Fruit fly (Drosophila melanogaster) whole organism, embryonic: ENCODE measurements around the gene Pgd.

Source experiments
- Antp ChIP-seq: fragments of 200-800 bp; sonication (Bioruptor generic); optimal IDR thresholded peaks from 3 replicates; lab custom pipeline; 2016; ENCODE audit warnings: missing biosample characterization, missing genetic modification characterization
- Awh ChIP-seq: fragments of 200-800 bp; sonication (Bioruptor generic); IDR thresholded peaks from 2 replicates; pipeline ENCODE4, ENCODE4 v1.3.6; 2022; ENCODE audit warnings: missing biosample characterization, missing genetic modification characterization
- Bteb2 ChIP-seq: fragments of 200-800 bp; sonication (Bioruptor generic); optimal IDR thresholded peaks from 2 replicates; lab custom pipeline; 2016; ENCODE audit warnings: missing biosample characterization, missing genetic modification characterization
- CG10267 ChIP-seq: fragments of 200-800 bp; sonication (Bioruptor generic); optimal IDR thresholded peaks from 2 replicates; lab custom pipeline; 2018; ENCODE audit warnings: missing biosample characterization, mild to moderate bottlenecking, missing genetic modification characterization, moderate library complexity
- CG11696 ChIP-seq: fragments of 200-800 bp; sonication (Bioruptor generic); IDR thresholded peaks from 2 replicates; pipeline ENCODE4 v1.3.6; 2022; ENCODE audit warnings: missing biosample characterization, missing genetic modification characterization
- CG12299 ChIP-seq: fragments of 200-800 bp; sonication (Bioruptor generic); optimal IDR thresholded peaks from 2 replicates; lab custom pipeline; 2018; ENCODE audit warnings: missing biosample characterization, mild to moderate bottlenecking, missing genetic modification characterization
- CG12744 ChIP-seq: fragments of 200-800 bp; sonication (Bioruptor generic); optimal IDR thresholded peaks from 2 replicates; lab custom pipeline; 2016; ENCODE audit warnings: missing biosample characterization, missing genetic modification characterization
- CG13894 ChIP-seq: fragments of 200-800 bp; sonication (Bioruptor generic); optimal IDR thresholded peaks from 3 replicates; lab custom pipeline; 2018; ENCODE audit warnings: missing biosample characterization, mild to moderate bottlenecking, missing genetic modification characterization, moderate library complexity
- CG14710 ChIP-seq: fragments of 200-800 bp; sonication (Bioruptor generic); optimal IDR thresholded peaks from 3 replicates; lab custom pipeline; 2019; ENCODE audit warnings: missing biosample characterization, mild to moderate bottlenecking, missing genetic modification characterization, moderate library complexity
- CG18599 ChIP-seq: fragments of 200-800 bp; sonication (Bioruptor generic); optimal IDR thresholded peaks from 3 replicates; lab custom pipeline; 2017; ENCODE audit warnings: missing biosample characterization, missing genetic modification characterization, mild to moderate bottlenecking, moderate library complexity, missing genetic modification reagents
- CG2889 ChIP-seq: fragments of 200-800 bp; sonication (Bioruptor generic); IDR thresholded peaks from 3 replicates; pipeline ENCODE4 v1.3.6; 2022; ENCODE audit warnings: missing biosample characterization, missing genetic modification characterization
- CG30403 ChIP-seq: fragments of 200-800 bp; sonication (Bioruptor generic); optimal IDR thresholded peaks from 3 replicates; lab custom pipeline; 2016; ENCODE audit warnings: missing biosample characterization, missing genetic modification characterization
- CG3163 ChIP-seq: fragments of 200-800 bp; sonication (Bioruptor generic); optimal IDR thresholded peaks from 3 replicates; lab custom pipeline; 2016; ENCODE audit warnings: missing biosample characterization, missing genetic modification characterization
- CG3995 ChIP-seq: fragments of 200-800 bp; sonication (Bioruptor generic); optimal IDR thresholded peaks from 3 replicates; lab custom pipeline; 2016; ENCODE audit warnings: missing biosample characterization, missing genetic modification characterization
- CG6654 ChIP-seq: fragments of 200-800 bp; sonication (Bioruptor generic); optimal IDR thresholded peaks from 2 replicates; lab custom pipeline; 2017; ENCODE audit warnings: missing biosample characterization, mild to moderate bottlenecking, missing genetic modification characterization
- CG7372 ChIP-seq: fragments of 200-800 bp; sonication (Bioruptor generic); IDR thresholded peaks from 2 replicates; pipeline ENCODE4 v1.3.6; 2022; ENCODE audit warnings: missing biosample characterization, missing genetic modification characterization
- CG7556 ChIP-seq: fragments of 200-800 bp; sonication (Bioruptor generic); optimal IDR thresholded peaks from 2 replicates; lab custom pipeline; 2017; ENCODE audit warnings: missing biosample characterization, mild to moderate bottlenecking, missing genetic modification characterization
- CG8388 ChIP-seq: fragments of 200-800 bp; sonication (Bioruptor generic); optimal IDR thresholded peaks from 2 replicates; lab custom pipeline; 2019; ENCODE audit warnings: missing biosample characterization, mild to moderate bottlenecking, missing genetic modification characterization, moderate library complexity
- CG9817 ChIP-seq: fragments of 200-800 bp; sonication (Bioruptor generic); optimal IDR thresholded peaks from 2 replicates; lab custom pipeline; 2018; ENCODE audit warnings: missing biosample characterization, mild to moderate bottlenecking, missing genetic modification characterization, moderate library complexity
- Deaf1 ChIP-seq: fragments of 200-800 bp; optimal IDR thresholded peaks from 3 replicates; lab custom pipeline; 2019; ENCODE audit warnings: missing biosample characterization, mild to moderate bottlenecking, missing genetic modification characterization, moderate library complexity
- Dip2 ChIP-seq: fragments of 200-800 bp; sonication (Bioruptor generic); IDR thresholded peaks from 2 replicates; pipeline ENCODE4 v1.3.6; 2022; ENCODE audit warnings: missing biosample characterization, missing genetic modification characterization
- Drgx ChIP-seq: fragments of 200-800 bp; sonication (Bioruptor generic); IDR thresholded peaks from 2 replicates; pipeline ENCODE4 v1.3.6; 2022; ENCODE audit warnings: missing biosample characterization, missing genetic modification characterization
- HLH3B ChIP-seq: fragments of 200-800 bp; sonication (Bioruptor generic); IDR thresholded peaks from 2 replicates; pipeline ENCODE4 v1.3.6; 2022; ENCODE audit warnings: missing biosample characterization, missing genetic modification characterization
- Hey ChIP-seq: fragments of 200-800 bp; sonication (Bioruptor generic); optimal IDR thresholded peaks from 3 replicates; lab custom pipeline; 2018; ENCODE audit warnings: missing biosample characterization, mild to moderate bottlenecking, missing genetic modification characterization
- Jarid2 ChIP-seq: fragments of 200-800 bp; sonication (Bioruptor generic); optimal IDR thresholded peaks from 3 replicates; lab custom pipeline; 2017; ENCODE audit warnings: mild to moderate bottlenecking, missing biosample characterization, missing genetic modification reagents, missing genetic modification characterization
- Meics ChIP-seq: fragments of 200-800 bp; sonication (Bioruptor generic); optimal IDR thresholded peaks from 2 replicates; lab custom pipeline; 2017; ENCODE audit warnings: missing biosample characterization, mild to moderate bottlenecking, missing genetic modification characterization
- NC2β ChIP-seq: fragments of 200-800 bp; sonication (Bioruptor generic); optimal IDR thresholded peaks from 2 replicates; lab custom pipeline; 2016; ENCODE audit warnings: missing biosample characterization, missing genetic modification characterization
- Nf-YC ChIP-seq: fragments of 200-800 bp; optimal IDR thresholded peaks from 3 replicates; lab custom pipeline; 2019; ENCODE audit warnings: missing biosample characterization, mild to moderate bottlenecking, missing genetic modification characterization, moderate library complexity
- Sox100B ChIP-seq: fragments of 200-800 bp; sonication (Bioruptor generic); optimal IDR thresholded peaks from 3 replicates; lab custom pipeline; 2018; ENCODE audit warnings: missing biosample characterization, mild to moderate bottlenecking, missing genetic modification characterization
- Xbp1 ChIP-seq: fragments of 200-800 bp; sonication (Bioruptor generic); optimal IDR thresholded peaks from 3 replicates; lab custom pipeline; 2016; ENCODE audit warnings: missing biosample characterization, mild to moderate bottlenecking, missing genetic modification characterization
- Xrp1 ChIP-seq: fragments of 200-800 bp; sonication (Bioruptor generic); IDR thresholded peaks from 2 replicates; pipeline ENCODE4 v1.3.6; 2022; ENCODE audit warnings: missing biosample characterization, missing genetic modification characterization
- abd-A ChIP-seq: fragments of 200-800 bp; sonication (Bioruptor generic); optimal IDR thresholded peaks from 3 replicates; lab custom pipeline; 2019; ENCODE audit warnings: missing biosample characterization, mild to moderate bottlenecking, missing genetic modification characterization, moderate library complexity
- ase ChIP-seq: fragments of 200-800 bp; sonication (Bioruptor generic); IDR thresholded peaks from 3 replicates; pipeline ENCODE4 v1.3.6; 2022; ENCODE audit warnings: missing biosample characterization, missing genetic modification characterization
- btn ChIP-seq: fragments of 200-800 bp; sonication (Bioruptor generic); optimal IDR thresholded peaks from 2 replicates; lab custom pipeline; 2016; ENCODE audit warnings: missing biosample characterization, missing genetic modification characterization
- cg ChIP-seq: fragments of 200-800 bp; sonication (Bioruptor generic); optimal IDR thresholded peaks from 3 replicates; lab custom pipeline; 2019; ENCODE audit warnings: missing biosample characterization, mild to moderate bottlenecking, missing genetic modification characterization, moderate library complexity
- crc ChIP-seq: fragments of 200-800 bp; sonication (Bioruptor generic); optimal IDR thresholded peaks from 2 replicates; lab custom pipeline; 2016; ENCODE audit warnings: missing biosample characterization, missing genetic modification characterization
- crp ChIP-seq, 2 experiments: fragments of 200-800 bp; sonication (Bioruptor generic); optimal IDR thresholded peaks; 2 replicates in 1 of 2; 3 replicates in 1 of 2; lab custom pipeline; 2017; ENCODE audit warnings: missing biosample characterization in 2 of 2, missing genetic modification characterization in 2 of 2, mild to moderate bottlenecking in 1 of 2, moderate library complexity in 1 of 2
- ems ChIP-seq: fragments of 200-800 bp; sonication (Bioruptor generic); optimal IDR thresholded peaks from 3 replicates; lab custom pipeline; 2016; ENCODE audit warnings: missing biosample characterization, missing genetic modification characterization
- eyg ChIP-seq: fragments of 200-800 bp; sonication (Bioruptor generic); optimal IDR thresholded peaks from 3 replicates; lab custom pipeline; 2016; ENCODE audit warnings: missing biosample characterization, missing genetic modification characterization
- gcm ChIP-seq: fragments of 200-800 bp; sonication (Bioruptor generic); optimal IDR thresholded peaks from 2 replicates; lab custom pipeline; 2019; ENCODE audit warnings: missing biosample characterization, mild to moderate bottlenecking, missing genetic modification characterization, moderate library complexity
- hb ChIP-seq: fragments of 200-800 bp; sonication (Bioruptor generic); IDR thresholded peaks from 3 replicates; pipeline ENCODE4 v1.3.6; 2022; ENCODE audit warnings: missing biosample characterization, missing genetic modification characterization; ENCODE audit not compliant: partially characterized antibody
- kni ChIP-seq: fragments of 200-800 bp; sonication (Bioruptor generic); optimal IDR thresholded peaks from 3 replicates; lab custom pipeline; 2017; ENCODE audit warnings: mild to moderate bottlenecking, missing biosample characterization, missing genetic modification reagents, missing genetic modification characterization
- repo ChIP-seq: fragments of 200-800 bp; sonication (Bioruptor generic); optimal IDR thresholded peaks from 2 replicates; lab custom pipeline; 2016; ENCODE audit warnings: missing biosample characterization, missing genetic modification characterization
- ro ChIP-seq: fragments of 200-800 bp; sonication (Bioruptor generic); IDR thresholded peaks from 2 replicates; pipeline ENCODE4 v1.3.6; 2022; ENCODE audit warnings: missing biosample characterization, missing genetic modification characterization
- row ChIP-seq: fragments of 200-800 bp; sonication (Bioruptor generic); IDR thresholded peaks from 3 replicates; pipeline ENCODE4 v1.3.6; 2022; ENCODE audit warnings: missing biosample characterization, missing genetic modification characterization
- sd ChIP-seq: fragments of 200-800 bp; sonication (Bioruptor generic); optimal IDR thresholded peaks from 3 replicates; lab custom pipeline; 2018; ENCODE audit warnings: missing biosample characterization, mild to moderate bottlenecking, missing genetic modification characterization, moderate library complexity
- ttk ChIP-seq: fragments of 200-800 bp; sonication (Bioruptor generic); IDR thresholded peaks from 2 replicates; pipeline ENCODE4 v2.1.2; 2022; ENCODE audit warnings: missing biosample characterization, missing genetic modification characterization
- vnd ChIP-seq: fragments of 200-800 bp; sonication (Bioruptor generic); IDR thresholded peaks from 3 replicates; pipeline ENCODE4 v1.3.6; 2022; ENCODE audit warnings: missing biosample characterization, missing genetic modification characterization; ENCODE audit not compliant: partially characterized antibody
- wek ChIP-seq: fragments of 200-800 bp; sonication (Bioruptor generic); optimal IDR thresholded peaks from 3 replicates; lab custom pipeline; 2018; ENCODE audit warnings: missing biosample characterization, mild to moderate bottlenecking, missing genetic modification characterization, moderate library complexity

Gene Pgd

DNA sequence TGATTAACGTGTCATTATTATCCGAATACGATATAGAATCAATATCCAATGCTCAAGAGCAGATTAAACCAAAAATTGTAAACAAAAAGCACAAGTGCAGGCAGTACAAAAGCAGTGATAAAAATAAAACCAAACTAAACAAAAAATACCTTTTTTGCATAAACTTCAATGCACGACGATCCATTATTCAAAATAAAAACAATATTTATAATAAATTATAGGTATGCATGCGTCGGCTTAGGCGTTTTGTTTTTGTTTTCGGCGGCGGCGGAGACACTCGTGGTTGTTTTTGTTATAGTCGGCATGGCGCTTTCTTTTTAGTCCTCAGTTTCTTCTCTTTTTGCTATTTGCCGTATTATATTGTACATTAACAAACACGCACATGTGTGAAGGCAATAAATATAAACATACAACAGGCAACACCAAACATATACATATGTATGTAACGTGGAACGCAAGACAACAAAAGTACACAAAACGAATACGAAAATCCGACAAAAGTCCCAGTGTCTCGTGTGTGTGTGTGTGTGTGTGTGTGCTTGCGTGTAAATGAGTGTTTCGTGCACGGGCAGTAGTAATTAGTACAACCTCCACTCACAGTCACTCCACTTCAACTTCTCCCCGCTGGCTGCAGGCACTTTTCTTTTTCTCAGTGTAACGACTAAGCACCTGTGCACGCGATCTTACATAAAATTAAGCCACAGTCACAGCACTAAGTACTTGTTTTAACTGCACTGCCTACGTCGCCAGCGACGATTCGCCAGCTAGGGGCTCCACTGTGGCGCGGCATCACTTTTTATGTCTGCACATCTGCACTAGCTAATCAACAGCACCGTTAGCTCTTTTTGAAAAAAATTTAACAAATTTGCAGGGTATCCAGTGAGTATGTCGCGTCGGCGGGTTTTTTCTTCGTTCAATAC, 8.8 kb upstream of the Pgd start (continued):
- TF ChIP-seq Deaf1 (tag; lab: Kevin White, UChicago), result no peak
- no peak for TF ChIP-seq gcm (GFP tag; lab: Kevin White, UChicago)
- TF ChIP-seq CG11696 (GFP tag; lab: Robert Waterston, UW), result no peak
- no peak for TF ChIP-seq CG7556 (GFP tag; lab: Kevin White, UChicago)
- no peak for TF ChIP-seq Hey (tag; lab: Kevin White, UChicago)
- TF ChIP-seq CG7372 (GFP tag; lab: Robert Waterston, UW), result peak; percentile 49
- TF ChIP-seq CG3163 (GFP tag; lab: Kevin White, UChicago), result no peak
- TF ChIP-seq NC2β (GFP tag; lab: Kevin White, UChicago), result no peak
- TF ChIP-seq row (GFP tag; lab: Robert Waterston, UW), result peak; percentile 76
- no peak for TF ChIP-seq CG12744 (GFP tag; lab: Kevin White, UChicago)
- TF ChIP-seq CG3995, result no peak
- TF ChIP-seq CG8388, result peak; percentile 3
- TF ChIP-seq Xbp1 (GFP tag; lab: Kevin White, UChicago), result peak; percentile 47
- TF ChIP-seq cg (GFP tag; lab: Kevin White, UChicago), result no peak
- TF ChIP-seq Nf-YC (tag; lab: Kevin White, UChicago), result no peak
- TF ChIP-seq CG18599 (GFP tag; lab: Kevin White, UChicago), result peak; percentile 52
- peak; percentile 57 for TF ChIP-seq Meics (GFP tag; lab: Kevin White, UChicago)
- TF ChIP-seq HLH3B (GFP tag; lab: Robert Waterston, UW), result 0 out of 2 replicates have a peak, but pooled peaks have one; percentile 28
- no peak for TF ChIP-seq Bteb2 (GFP tag; lab: Kevin White, UChicago)
- TF ChIP-seq btn (GFP tag; lab: Kevin White, UChicago), result no peak
- TF ChIP-seq sd (tag; lab: Kevin White, UChicago), result peak; percentile 60
- peak; percentile 49 for TF ChIP-seq Drgx (GFP tag; lab: Robert Waterston, UW)
- no peak for TF ChIP-seq ro (GFP tag; lab: Robert Waterston, UW)
- no peak for TF ChIP-seq abd-A
- TF ChIP-seq ttk (GFP tag; lab: Robert Waterston, UW), result no peak
- no peak for TF ChIP-seq kni (GFP tag; lab: Kevin White, UChicago)
- TF ChIP-seq Antp, result peak; percentile 34
- no peak for TF ChIP-seq CG12299 (tag; lab: Kevin White, UChicago)
- TF ChIP-seq CG9817 (tag; lab: Kevin White, UChicago), result peak; percentile 42
- no peak for TF ChIP-seq repo (GFP tag; lab: Kevin White, UChicago)
- no peak for TF ChIP-seq CG2889 (GFP tag; lab: Robert Waterston, UW)
- no peak for TF ChIP-seq wek
- no peak for TF ChIP-seq ems (GFP tag; lab: Kevin White, UChicago)
- TF ChIP-seq CG14710, result no peak
- no peak for TF ChIP-seq ase (GFP tag; lab: Robert Waterston, UW)
- TF ChIP-seq hb (GFP tag; lab: Robert Waterston, UW), result no peak
- peak; percentile 60 for TF ChIP-seq Jarid2
- TF ChIP-seq CG10267 (tag; lab: Kevin White, UChicago), result no peak
- TF ChIP-seq Xrp1, result no peak; the same call in 1 of the 2 replicates
- no peak for TF ChIP-seq Dip2 (GFP tag; lab: Robert Waterston, UW)
- peak; percentile 21 for TF ChIP-seq Sox100B (GFP tag; lab: Kevin White, UChicago)
- no peak for TF ChIP-seq CG6654 (GFP tag; lab: Kevin White, UChicago)
- TF ChIP-seq crc (GFP tag; lab: Kevin White, UChicago), result no peak
- TF ChIP-seq CG13894, result no peak
- TF ChIP-seq crp (GFP tag; optimal IDR thresholded peaks at IDR 0.05; lab: Kevin White, UChicago), result no peak
- TF ChIP-seq eyg (GFP tag; lab: Kevin White, UChicago), result no peak
- 0 out of 3 replicates have a peak, but pooled peaks have one; percentile 5 for TF ChIP-seq vnd
- peak; percentile 56 for TF ChIP-seq CG30403 (GFP tag; lab: Kevin White, UChicago)
- 0 out of 2 replicates have a peak, but pooled peaks have one; percentile 21 for TF ChIP-seq Awh
